Fruit fly (Drosophila melanogaster) whole organism, embryonic: ENCODE results near the gene CG33939.
A peak's percentile ranks its signal among the peaks of the same experiment; 100 is the strongest.

Experiments
- Awh ChIP-seq: fragments of 200-800 bp; sonication (Bioruptor generic); IDR thresholded peaks from 2 replicates; pipeline ENCODE4, ENCODE4 v1.3.6; 2022; ENCODE audit warnings: missing biosample characterization, missing genetic modification characterization
- CG11093 ChIP-seq: fragments of 200-800 bp; sonication (Bioruptor generic); IDR thresholded peaks from 3 replicates; pipeline ENCODE4 v1.3.6; 2022; ENCODE audit warnings: missing biosample characterization, missing genetic modification characterization
- CG11695 ChIP-seq: fragments of 200-800 bp; sonication (Bioruptor generic); IDR thresholded peaks from 3 replicates; pipeline ENCODE4 v1.3.6; 2022; ENCODE audit warnings: missing biosample characterization, missing genetic modification characterization
- CG13894 ChIP-seq: fragments of 200-800 bp; sonication (Bioruptor generic); optimal IDR thresholded peaks from 3 replicates; lab custom pipeline; 2018; ENCODE audit warnings: missing biosample characterization, mild to moderate bottlenecking, missing genetic modification characterization, moderate library complexity
- CG14050 ChIP-seq: fragments of 200-800 bp; sonication (Bioruptor generic); IDR thresholded peaks from 3 replicates; pipeline ENCODE4 v1.3.6; 2022; ENCODE audit warnings: missing biosample characterization, missing genetic modification characterization
- CG14441 ChIP-seq: fragments of 200-800 bp; sonication (Bioruptor generic); IDR thresholded peaks from 2 replicates; pipeline ENCODE4 v1.3.6; 2022; ENCODE audit warnings: missing biosample characterization, missing genetic modification characterization
- CG14667 ChIP-seq: fragments of 200-800 bp; sonication (Bioruptor generic); IDR thresholded peaks from 2 replicates; pipeline ENCODE4 v1.3.6; 2022; ENCODE audit warnings: missing biosample characterization, missing genetic modification characterization
- CG16813 ChIP-seq: fragments of 200-800 bp; sonication (Bioruptor generic); IDR thresholded peaks from 3 replicates; pipeline ENCODE4 v1.3.6; 2022; ENCODE audit warnings: missing biosample characterization, missing genetic modification characterization; ENCODE audit not compliant: partially characterized antibody
- CG17359 ChIP-seq: fragments of 200-800 bp; sonication (Bioruptor generic); optimal IDR thresholded peaks from 3 replicates; lab custom pipeline; 2018; ENCODE audit warnings: missing biosample characterization, mild to moderate bottlenecking, missing genetic modification characterization, moderate library complexity
- CG17361 ChIP-seq: fragments of 200-800 bp; sonication (Bioruptor generic); IDR thresholded peaks from 3 replicates; pipeline ENCODE4 v1.3.6; 2022; ENCODE audit warnings: missing biosample characterization, missing genetic modification characterization
- CG17829 ChIP-seq: fragments of 200-800 bp; optimal IDR thresholded peaks from 2 replicates; lab custom pipeline; 2019; ENCODE audit warnings: missing biosample characterization, mild to moderate bottlenecking, missing genetic modification characterization, moderate library complexity
- CG18619 ChIP-seq: fragments of 200-800 bp; sonication (Bioruptor generic); optimal IDR thresholded peaks from 3 replicates; lab custom pipeline; 2017; ENCODE audit warnings: missing biosample characterization, mild to moderate bottlenecking, missing genetic modification characterization
- CG2678 ChIP-seq: fragments of 200-800 bp; sonication (Bioruptor generic); optimal IDR thresholded peaks from 3 replicates; lab custom pipeline; 2019; ENCODE audit warnings: missing biosample characterization, mild to moderate bottlenecking, missing genetic modification characterization, moderate library complexity
- CG31441 ChIP-seq: fragments of 200-800 bp; sonication (Bioruptor generic); IDR thresholded peaks from 2 replicates; pipeline ENCODE4 v1.3.6; 2022; ENCODE audit warnings: missing biosample characterization, missing genetic modification characterization
- CG6854 ChIP-seq: fragments of 200-800 bp; sonication (Bioruptor generic); optimal IDR thresholded peaks from 3 replicates; lab custom pipeline; 2017; ENCODE audit warnings: missing biosample characterization, mild to moderate bottlenecking, missing genetic modification characterization
- CG7839 ChIP-seq: fragments of 200-800 bp; sonication (Bioruptor generic); optimal IDR thresholded peaks from 3 replicates; lab custom pipeline; 2018; ENCODE audit warnings: missing biosample characterization, mild to moderate bottlenecking, missing genetic modification characterization, moderate library complexity
- CG8359 ChIP-seq: fragments of 200-800 bp; sonication (Bioruptor generic); optimal IDR thresholded peaks from 2 replicates; lab custom pipeline; 2017; ENCODE audit warnings: missing biosample characterization, mild to moderate bottlenecking, missing genetic modification characterization, borderline replicate concordance
- CrebB ChIP-seq: fragments of 200-800 bp; sonication (Bioruptor generic); optimal IDR thresholded peaks from 3 replicates; lab custom pipeline; 2018; ENCODE audit warnings: missing biosample characterization, mild to moderate bottlenecking, missing genetic modification characterization
- HLHmδ ChIP-seq: fragments of 200-800 bp; sonication (Bioruptor generic); optimal IDR thresholded peaks from 2 replicates; lab custom pipeline; 2018; ENCODE audit warnings: missing biosample characterization, mild to moderate bottlenecking, missing genetic modification characterization, moderate library complexity
- Hand ChIP-seq: fragments of 200-800 bp; sonication (Bioruptor generic); optimal IDR thresholded peaks from 2 replicates; lab custom pipeline; 2017; ENCODE audit warnings: mild to moderate bottlenecking, missing biosample characterization, missing genetic modification reagents, missing genetic modification characterization
- Hey ChIP-seq: fragments of 200-800 bp; sonication (Bioruptor generic); optimal IDR thresholded peaks from 3 replicates; lab custom pipeline; 2018; ENCODE audit warnings: missing biosample characterization, mild to moderate bottlenecking, missing genetic modification characterization
- HmgZ ChIP-seq: fragments of 200-800 bp; sonication (Bioruptor generic); optimal IDR thresholded peaks from 2 replicates; lab custom pipeline; 2018; ENCODE audit warnings: missing biosample characterization, mild to moderate bottlenecking, missing genetic modification characterization
- Jarid2 ChIP-seq: fragments of 200-800 bp; sonication (Bioruptor generic); optimal IDR thresholded peaks from 3 replicates; lab custom pipeline; 2017; ENCODE audit warnings: mild to moderate bottlenecking, missing biosample characterization, missing genetic modification reagents, missing genetic modification characterization
- Lhr ChIP-seq: fragments of 200-800 bp; sonication (Bioruptor generic); optimal IDR thresholded peaks from 3 replicates; lab custom pipeline; 2017; ENCODE audit warnings: mild to moderate bottlenecking, missing biosample characterization, missing genetic modification reagents, missing genetic modification characterization
- Max ChIP-seq: fragments of 200-800 bp; sonication (Bioruptor generic); optimal IDR thresholded peaks from 2 replicates; lab custom pipeline; 2016; ENCODE audit warnings: missing biosample characterization, mild to moderate bottlenecking, missing genetic modification characterization
- Nf-YA ChIP-seq: fragments of 200-800 bp; sonication (Bioruptor generic); IDR thresholded peaks from 2 replicates; pipeline ENCODE4 v1.3.6; 2022; ENCODE audit warnings: missing biosample characterization, missing genetic modification characterization
- Oli ChIP-seq: fragments of 200-800 bp; sonication (Bioruptor generic); optimal IDR thresholded peaks from 2 replicates; lab custom pipeline; 2018; ENCODE audit warnings: missing biosample characterization, mild to moderate bottlenecking, missing genetic modification characterization, moderate library complexity
- ab ChIP-seq: fragments of 200-800 bp; sonication (Bioruptor generic); optimal IDR thresholded peaks from 2 replicates; lab custom pipeline; 2016; ENCODE audit warnings: missing biosample characterization, missing genetic modification characterization
- abd-A ChIP-seq: fragments of 200-800 bp; sonication (Bioruptor generic); optimal IDR thresholded peaks from 3 replicates; lab custom pipeline; 2019; ENCODE audit warnings: missing biosample characterization, mild to moderate bottlenecking, missing genetic modification characterization, moderate library complexity
- al ChIP-seq: fragments of 200-800 bp; sonication (Bioruptor generic); IDR thresholded peaks from 2 replicates; pipeline ENCODE4 v1.3.6; 2022; ENCODE audit warnings: missing biosample characterization, missing genetic modification characterization
- ara ChIP-seq: fragments of 200-800 bp; sonication (Bioruptor generic); IDR thresholded peaks from 2 replicates; pipeline ENCODE4 v1.3.6; 2022; ENCODE audit warnings: missing biosample characterization, missing genetic modification characterization
- bsh ChIP-seq, 2 experiments: fragments of 200-800 bp; sonication (Bioruptor generic); optimal IDR thresholded peaks; 2 replicates each; lab custom pipeline; 2017 to 2018; ENCODE audit warnings: mild to moderate bottlenecking in 2 of 2, missing biosample characterization in 2 of 2, missing genetic modification characterization in 2 of 2, moderate library complexity in 1 of 2
- crol ChIP-seq: fragments of 200-800 bp; sonication (Bioruptor generic); IDR thresholded peaks from 2 replicates; pipeline ENCODE4 v1.3.6; 2022; ENCODE audit warnings: missing biosample characterization, missing genetic modification characterization
- eve ChIP-seq, 2 experiments: fragments of >200 bp; optimal IDR thresholded peaks; 2 replicates each; lab custom pipeline; 2017; ENCODE audit warnings: missing biosample characterization in 2 of 2, missing genetic modification characterization in 2 of 2
- fd96Cb ChIP-seq: fragments of 200-800 bp; sonication (Bioruptor generic); optimal IDR thresholded peaks from 2 replicates; lab custom pipeline; 2018; ENCODE audit warnings: missing biosample characterization, mild to moderate bottlenecking, missing genetic modification characterization, moderate library complexity
- grn ChIP-seq: fragments of 200-800 bp; sonication (Bioruptor generic); optimal IDR thresholded peaks from 3 replicates; lab custom pipeline; 2017; ENCODE audit warnings: missing biosample characterization, missing genetic modification characterization
- gt ChIP-seq: fragments of 200-800 bp; sonication (Bioruptor generic); IDR thresholded peaks from 2 replicates; pipeline ENCODE4 v1.3.6; 2022; ENCODE audit warnings: missing biosample characterization, missing genetic modification characterization
- jing ChIP-seq: fragments of 200-800 bp; sonication (Bioruptor generic); optimal IDR thresholded peaks from 2 replicates; lab custom pipeline; 2018; ENCODE audit warnings: missing biosample characterization, mild to moderate bottlenecking, missing genetic modification characterization
- mam ChIP-seq: fragments of 200-800 bp; sonication (Bioruptor generic); optimal IDR thresholded peaks from 3 replicates; lab custom pipeline; 2016; ENCODE audit warnings: missing biosample characterization, missing genetic modification characterization
- mld ChIP-seq: fragments of 200-800 bp; sonication (Bioruptor generic); IDR thresholded peaks from 3 replicates; pipeline ENCODE4 v1.3.6; 2022; ENCODE audit warnings: missing biosample characterization, missing genetic modification characterization; ENCODE audit not compliant: partially characterized antibody
- rib ChIP-seq: fragments of 200-800 bp; sonication (Bioruptor generic); IDR thresholded peaks from 2 replicates; pipeline ENCODE4 v1.3.6; 2022; ENCODE audit warnings: missing biosample characterization, missing genetic modification characterization
- run ChIP-seq: fragments of 200-800 bp; sonication (Bioruptor generic); optimal IDR thresholded peaks from 3 replicates; lab custom pipeline; 2018; ENCODE audit warnings: missing biosample characterization, mild to moderate bottlenecking, missing genetic modification characterization
- seq ChIP-seq: fragments of 200-800 bp; sonication (Bioruptor generic); IDR thresholded peaks from 2 replicates; pipeline ENCODE4 v1.3.6; 2022; ENCODE audit warnings: missing biosample characterization, missing genetic modification characterization
- sisA ChIP-seq: fragments of 200-800 bp; sonication (Bioruptor generic); IDR thresholded peaks from 2 replicates; pipeline ENCODE4 v1.3.6; 2022; ENCODE audit warnings: missing biosample characterization, missing genetic modification characterization
- slbo ChIP-seq: fragments of 200-800 bp; sonication (Bioruptor generic); IDR thresholded peaks from 2 replicates; pipeline ENCODE4 v1.3.6; 2022; ENCODE audit warnings: missing biosample characterization, missing genetic modification characterization
- sug ChIP-seq: fragments of 200-800 bp; optimal IDR thresholded peaks from 2 replicates; lab custom pipeline; 2019; ENCODE audit warnings: missing biosample characterization, mild to moderate bottlenecking, missing genetic modification characterization, moderate library complexity
- tin ChIP-seq: fragments of 200-800 bp; sonication (Bioruptor generic); optimal IDR thresholded peaks from 3 replicates; lab custom pipeline; 2016; ENCODE audit warnings: missing biosample characterization, missing genetic modification characterization
- tll ChIP-seq, 2 experiments: fragments of 200-800 bp in 1 of 2; fragments of >200 bp in 1 of 2; sonication (Bioruptor generic) in 1 of 2; optimal IDR thresholded peaks; 2 replicates each; lab custom pipeline; 2017 to 2019; ENCODE audit warnings: missing biosample characterization in 2 of 2, missing genetic modification characterization in 2 of 2, mild to moderate bottlenecking in 1 of 2, moderate library complexity in 1 of 2

Gene CG33939

DNA sequence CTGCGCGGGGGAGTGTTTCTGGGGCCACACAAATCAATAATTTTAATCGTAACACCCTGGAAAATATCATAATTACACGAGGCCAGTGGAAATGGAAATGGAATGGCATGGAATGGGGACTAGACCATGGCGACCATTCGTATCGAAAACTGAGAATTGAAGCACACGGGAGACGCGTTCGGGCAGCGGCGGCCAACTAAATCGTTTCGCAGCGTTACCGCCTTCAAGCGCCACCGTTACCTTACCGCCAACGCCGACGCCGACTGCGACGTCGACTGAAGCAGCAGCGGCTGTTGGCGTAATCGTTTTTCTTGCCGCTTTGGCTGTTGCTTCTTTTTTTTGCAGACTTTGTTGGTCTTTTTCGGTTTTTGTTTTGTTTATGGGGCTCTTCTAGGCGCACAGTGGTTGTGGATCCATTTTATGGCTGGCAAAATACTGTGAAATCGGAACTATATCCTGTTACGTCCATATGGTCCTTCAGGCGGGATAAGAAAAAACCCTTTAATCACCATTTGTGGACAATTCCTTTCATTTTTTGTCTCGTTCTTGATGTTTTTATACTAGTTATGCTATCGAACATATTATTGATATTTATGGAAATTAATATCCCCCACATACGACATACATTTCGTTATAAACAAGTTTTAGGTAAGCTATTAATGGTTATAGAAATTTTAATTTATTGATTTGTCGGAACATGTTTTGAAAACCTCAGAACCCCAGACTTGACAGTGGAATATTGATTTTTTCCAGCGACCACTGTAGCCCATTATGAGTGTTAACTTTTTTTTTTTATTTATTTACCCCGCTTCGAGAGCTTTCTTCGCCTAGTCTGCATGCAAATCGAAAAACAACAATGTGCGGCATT, 9.3 kb downstream of the CG33939 start (continued):
- TF ChIP-seq bsh (GFP tag; optimal IDR thresholded peaks at IDR 0.05; lab: Kevin White, UChicago) (no peak), Jarid2 (no peak), run (tag; lab: Kevin White, UChicago) (no peak), al (GFP tag; lab: Robert Waterston, UW) (0 out of 2 replicates have a peak, but pooled peaks have one; percentile 5), fd96Cb (tag; lab: Kevin White, UChicago) (peak; percentile 10), CG31441 (GFP tag; lab: Robert Waterston, UW) (no peak), CG17361 (0 out of 3 replicates have a peak, but pooled peaks have one; percentile 23), CG16813 (no peak), mld (GFP tag; lab: Robert Waterston, UW) (no peak), eve (GFP tag; optimal IDR thresholded peaks at IDR 0.05; lab: Kevin White, UChicago) (peak in 1 of 2 experiments; percentile 62), Max (GFP tag; lab: Kevin White, UChicago) (no peak), Awh (GFP tag; lab: Robert Waterston, UW) (no peak), slbo (GFP tag; lab: Robert Waterston, UW) (peak; percentile 39), Hand (GFP tag; lab: Kevin White, UChicago) (no peak), HmgZ (tag; lab: Kevin White, UChicago) (no peak), rib (GFP tag; lab: Robert Waterston, UW) (peak; percentile 17; the same call in 1 of the 2 replicates), CG17359 (no peak), jing (GFP tag; lab: Kevin White, UChicago) (no peak), mam (peak; percentile 16), tll (GFP tag; optimal IDR thresholded peaks at IDR 0.05; lab: Kevin White, UChicago) (no peak), CG2678 (peak; percentile 36), CG13894 (peak; percentile 6), CG11093 (GFP tag; lab: Robert Waterston, UW) (no peak), CrebB (tag; lab: Kevin White, UChicago) (no peak), ab (GFP tag; lab: Kevin White, UChicago) (no peak), CG14050 (GFP tag; lab: Robert Waterston, UW) (no peak), Nf-YA (GFP tag; lab: Robert Waterston, UW) (no peak), seq (GFP tag; lab: Robert Waterston, UW) (peak; percentile 31; the same call in 1 of the 2 replicates), sisA (GFP tag; lab: Robert Waterston, UW) (no peak), tin (GFP tag; lab: Kevin White, UChicago) (no peak), CG18619 (peak; percentile 40), CG14667 (GFP tag; lab: Robert Waterston, UW) (peak; percentile 35; the same call in 1 of the 2 replicates), abd-A (tag; lab: Kevin White, UChicago) (peak; percentile 8), gt (GFP tag; lab: Robert Waterston, UW) (no peak), ara (GFP tag; lab: Robert Waterston, UW) (0 out of 2 replicates have a peak, but pooled peaks have one; percentile 12), Lhr (GFP tag; lab: Kevin White, UChicago) (no peak), CG6854 (GFP tag; lab: Kevin White, UChicago) (no peak), CG8359 (GFP tag; lab: Kevin White, UChicago) (no peak), Oli (tag; lab: Kevin White, UChicago) (peak; percentile 41), crol (GFP tag; lab: Robert Waterston, UW) (peak; percentile 52; the same call in 1 of the 2 replicates), HLHmδ (GFP tag; lab: Kevin White, UChicago) (no peak), CG7839 (tag; lab: Kevin White, UChicago) (peak; percentile 28), sug (tag; lab: Kevin White, UChicago) (peak; percentile 94), CG14441 (GFP tag; lab: Robert Waterston, UW) (no peak), CG11695 (peak; percentile 10; the same call in 1 of the 3 replicates), Hey (no peak), CG17829 (no peak), grn (GFP tag; lab: Kevin White, UChicago) (no peak)
